Worm (Caenorhabditis elegans): Measurements from ENCODE around the gene srh-214.
A peak's percentile ranks its signal among the peaks of the same experiment; 100 is the strongest.

Gene srh-214

ce11 chrV:16793312-16793711, 36.2 kb downstream of the srh-214 start:
- TF ChIP-seq ZK546.5 (tag; optimal IDR thresholded peaks at IDR 0.05) (no peak), R02D3.7 (tag; optimal IDR thresholded peaks at IDR 0.05) (peak; percentile 12), pha-4 (GFP tag; IDR thresholded peaks at IDR 0.05) (no peak), pha-4 (tag; optimal IDR thresholded peaks at IDR 0.05) (no peak), nhr-11 (tag; optimal IDR thresholded peaks at IDR 0.05) (no peak), ces-1 (GFP tag; optimal IDR thresholded peaks at IDR 0.05) (no peak), daf-19 (GFP tag; conservative IDR thresholded peaks at IDR 0.05) (no peak), snpc-1.2 (GFP tag; IDR thresholded peaks at IDR 0.05) (no peak), attf-4 (tag; optimal IDR thresholded peaks at IDR 0.05) (no peak), unc-130 (GFP tag; optimal IDR thresholded peaks at IDR 0.05) (peak; percentile 42), vab-7 (GFP tag; IDR thresholded peaks at IDR 0.05) (no peak), T26A8.4 (GFP tag; IDR thresholded peaks at IDR 0.05) (no peak), mes-2 (tag; optimal IDR thresholded peaks at IDR 0.05; ENCODE audit: poor library complexity, severe bottlenecking) (no peak), F26F4.8 (GFP tag; conservative IDR thresholded peaks at IDR 0.05) (no peak), mdt-29 (GFP tag; IDR thresholded peaks at IDR 0.05) (no peak)

DNA sequence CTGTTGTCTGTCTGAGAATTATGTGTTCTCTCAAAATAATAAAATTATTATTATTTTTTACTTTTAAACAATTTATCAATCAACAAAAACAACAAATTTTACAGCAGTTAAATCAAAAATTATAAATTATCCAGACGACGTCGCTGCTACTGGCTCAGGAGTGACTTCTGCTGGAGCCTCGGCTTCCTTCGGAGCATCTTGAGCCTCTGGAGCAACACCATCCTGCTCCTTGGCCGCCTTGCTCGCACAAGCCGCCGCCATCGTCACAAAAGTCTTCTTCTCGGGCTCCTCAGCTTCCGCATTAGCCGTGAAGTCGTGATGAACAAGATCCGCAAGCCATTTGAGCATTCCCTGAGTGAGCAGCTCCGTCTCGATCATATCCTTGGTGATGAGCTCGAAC, 36.8 kb downstream of the srh-214 start:
- peak; percentile 82 for TF ChIP-seq set-16 (GFP tag; IDR thresholded peaks at IDR 0.05)
- TF ChIP-seq Y105C5A.15 (GFP tag; IDR thresholded peaks at IDR 0.05): no peak

ce11 chrV:16788967-16789366, 40.6 kb downstream of the srh-214 start, which contains the start of gene immt-2:
Gene immt-2 (plus strand): TSS chrV:16789267.
- TF ChIP-seq snpc-4 (tag; optimal IDR thresholded peaks at IDR 0.05) (no peak), egl-43 (GFP tag; IDR thresholded peaks at IDR 0.05) (no peak), mdt-29 (GFP tag; IDR thresholded peaks at IDR 0.05) (no peak), zfp-3 (GFP tag; conservative IDR thresholded peaks at IDR 0.05) (no peak), D1046.2 (GFP tag; IDR thresholded peaks at IDR 0.05) (no peak), egl-27 (tag; optimal IDR thresholded peaks at IDR 0.05) (no peak), tag-97 (GFP tag; IDR thresholded peaks at IDR 0.05) (no peak), daf-16 (GFP tag; optimal IDR thresholded peaks at IDR 0.05) (no peak), daf-16 (tag; optimal IDR thresholded peaks at IDR 0.05) (no peak), ceh-28 (tag; optimal IDR thresholded peaks at IDR 0.05) (no peak), set-16 (GFP tag; IDR thresholded peaks at IDR 0.05) (no peak), lin-38 (GFP tag; IDR thresholded peaks at IDR 0.05) (no peak), Y75B8A.6 (GFP tag; IDR thresholded peaks at IDR 0.05) (no peak), nhr-42 (GFP tag; IDR thresholded peaks at IDR 0.05) (no peak), ZK546.5 (tag; optimal IDR thresholded peaks at IDR 0.05) (no peak), skn-1 (tag; optimal IDR thresholded peaks at IDR 0.05) (no peak), nhr-48 (tag; optimal IDR thresholded peaks at IDR 0.05) (no peak), nhr-237 (tag; optimal IDR thresholded peaks at IDR 0.05) (no peak), unc-130 (GFP tag; optimal IDR thresholded peaks at IDR 0.05) (no peak)

DNA sequence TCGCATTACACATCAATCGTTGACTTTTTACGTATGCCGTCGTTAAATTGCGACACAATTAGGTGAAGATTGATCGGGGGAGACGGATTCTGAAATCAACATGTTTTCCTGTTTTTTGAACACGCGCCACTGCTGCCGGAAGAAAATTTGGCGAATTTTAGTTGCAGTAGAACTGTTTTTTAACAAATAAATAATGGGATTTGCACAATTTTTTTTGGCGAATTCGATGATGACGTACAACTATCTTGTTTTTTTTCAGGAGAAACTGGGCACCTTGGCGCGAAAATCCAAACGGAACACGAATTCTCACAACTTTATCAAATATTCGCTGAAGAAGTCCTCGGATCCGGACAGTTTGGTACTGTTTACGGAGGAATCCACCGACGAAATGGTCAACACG, 43.5 kb downstream of the srh-214 start:
- no peak for TF ChIP-seq nhr-11 (tag; optimal IDR thresholded peaks at IDR 0.05)
- peak in 1 of 2 experiments; percentile 21 for TF ChIP-seq unc-62 (GFP tag; optimal IDR thresholded peaks at IDR 0.05 in 1 of 2)
- no peak for TF ChIP-seq unc-62 (tag; optimal IDR thresholded peaks at IDR 0.05)
- peak; percentile 57 for TF ChIP-seq aha-1 (tag)
- no peak for TF ChIP-seq duxl-1 (tag; optimal IDR thresholded peaks at IDR 0.05; ENCODE audit: poor library complexity)
- TF ChIP-seq ama-1 (optimal IDR thresholded peaks at IDR 0.05): no peak
- TF ChIP-seq hlh-30 (tag; optimal IDR thresholded peaks at IDR 0.05; ENCODE audit: insufficient read depth): no peak

Measured in whole organism, L4 larva.